Fruit fly (Drosophila melanogaster): ENCODE measurements around the gene CG32536.
A peak's percentile ranks its signal among the peaks of the same experiment; 100 is the strongest.

Gene CG32536

DNA sequence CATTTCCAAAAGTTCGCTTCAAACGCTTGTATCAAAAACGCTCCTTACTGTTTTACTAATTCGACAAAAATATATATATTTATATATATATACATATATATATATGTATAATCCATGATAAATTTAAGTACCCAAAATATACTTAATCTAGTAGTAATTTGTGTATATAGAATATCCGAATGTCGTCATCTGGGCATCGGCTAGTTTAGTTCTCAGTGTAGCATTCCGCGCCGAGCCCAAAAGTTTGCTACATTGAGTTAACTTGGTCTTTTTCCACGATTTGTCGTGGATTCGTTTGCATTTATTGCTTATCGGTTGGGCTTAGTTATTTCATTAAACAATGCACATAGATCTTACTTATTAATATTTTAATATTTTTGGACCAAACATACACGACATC, 4.6 kb upstream of the CG32536 start (continued):
- TF ChIP-seq ERR (GFP tag; optimal IDR thresholded peaks at IDR 0.05) (no peak), Dp (GFP tag; optimal IDR thresholded peaks at IDR 0.05) (no peak), so (GFP tag; IDR thresholded peaks at IDR 0.05) (no peak), BEAF-32 (GFP tag; optimal IDR thresholded peaks at IDR 0.05) (no peak), CG30020 (tag; optimal IDR thresholded peaks at IDR 0.05) (no peak), zen (tag; optimal IDR thresholded peaks at IDR 0.05) (no peak), ewg (GFP tag; optimal IDR thresholded peaks at IDR 0.05) (no peak), CG1233 (GFP tag; optimal IDR thresholded peaks at IDR 0.05) (no peak), CG8388 (GFP tag; optimal IDR thresholded peaks at IDR 0.05) (peak; percentile 12), Jarid2 (GFP tag; optimal IDR thresholded peaks at IDR 0.05) (no peak), usp (GFP tag; optimal IDR thresholded peaks at IDR 0.05) (no peak), chif (GFP tag; optimal IDR thresholded peaks at IDR 0.05) (no peak), crp (GFP tag; optimal IDR thresholded peaks at IDR 0.05) (no peak), CG7271 (tag; optimal IDR thresholded peaks at IDR 0.05) (no peak), al (GFP tag; IDR thresholded peaks at IDR 0.05) (no peak), CG32772 (GFP tag; IDR thresholded peaks at IDR 0.05) (no peak), H2.0 (GFP tag; IDR thresholded peaks at IDR 0.05) (no peak), Sry-δ (GFP tag; optimal IDR thresholded peaks at IDR 0.05) (no peak), CG30403 (GFP tag; optimal IDR thresholded peaks at IDR 0.05) (peak; percentile 8), yki (optimal IDR thresholded peaks at IDR 0.05) (no peak), sima (GFP tag; optimal IDR thresholded peaks at IDR 0.05) (no peak), Awh (GFP tag; IDR thresholded peaks at IDR 0.05) (no peak), CG8290 (GFP tag; optimal IDR thresholded peaks at IDR 0.05) (no peak), CG8290 (tag; optimal IDR thresholded peaks at IDR 0.05) (peak in 1 of 2 experiments; percentile 59), tna (GFP tag; IDR thresholded peaks at IDR 0.05; ENCODE audit: partially characterized antibody) (no peak), PHDP (tag; optimal IDR thresholded peaks at IDR 0.05) (peak; percentile 28), Myb (GFP tag; optimal IDR thresholded peaks at IDR 0.05) (no peak), sisA (GFP tag; IDR thresholded peaks at IDR 0.05) (no peak), CG16863 (GFP tag; optimal IDR thresholded peaks at IDR 0.05) (no peak), eyg (GFP tag; optimal IDR thresholded peaks at IDR 0.05) (no peak), Vsx1 (GFP tag; optimal IDR thresholded peaks at IDR 0.05) (no peak), CG10366 (GFP tag; IDR thresholded peaks at IDR 0.05) (no peak), jumu (GFP tag; optimal IDR thresholded peaks at IDR 0.05) (no peak), B-H2 (GFP tag; optimal IDR thresholded peaks at IDR 0.05) (no peak), CG9817 (tag; optimal IDR thresholded peaks at IDR 0.05) (no peak), CG32532 (GFP tag; IDR thresholded peaks at IDR 0.05) (peak; percentile 63; the same call in 1 of the 2 replicates), MESR4 (GFP tag; optimal IDR thresholded peaks at IDR 0.05) (no peak), CG2712 (tag; optimal IDR thresholded peaks at IDR 0.05) (peak; percentile 27), nom (GFP tag; optimal IDR thresholded peaks at IDR 0.05) (no peak), Atf6 (GFP tag; IDR thresholded peaks at IDR 0.05) (no peak), Mes4 (GFP tag; optimal IDR thresholded peaks at IDR 0.05) (no peak), CG17912 (GFP tag; optimal IDR thresholded peaks at IDR 0.05) (no peak), kay (GFP tag; optimal IDR thresholded peaks at IDR 0.05) (no peak), CG13624 (GFP tag; optimal IDR thresholded peaks at IDR 0.05) (no peak), CG8765 (GFP tag; IDR thresholded peaks at IDR 0.05) (no peak), CG17186 (GFP tag; optimal IDR thresholded peaks at IDR 0.05) (no peak), Kr (GFP tag; optimal IDR thresholded peaks at IDR 0.05) (no peak), kni (GFP tag; optimal IDR thresholded peaks at IDR 0.05) (no peak), NK7.1 (GFP tag; optimal IDR thresholded peaks at IDR 0.05) (no peak), CG3838 (GFP tag; optimal IDR thresholded peaks at IDR 0.05) (no peak), CG7839 (tag; optimal IDR thresholded peaks at IDR 0.05) (peak; percentile 27), bowl (GFP tag; IDR thresholded peaks at IDR 0.05) (no peak), nau (GFP tag; optimal IDR thresholded peaks at IDR 0.05) (no peak)

All from whole organism, embryonic.